Fruit fly (Drosophila melanogaster): ENCODE data around the gene Act5C.

Act5C gene

DNA sequence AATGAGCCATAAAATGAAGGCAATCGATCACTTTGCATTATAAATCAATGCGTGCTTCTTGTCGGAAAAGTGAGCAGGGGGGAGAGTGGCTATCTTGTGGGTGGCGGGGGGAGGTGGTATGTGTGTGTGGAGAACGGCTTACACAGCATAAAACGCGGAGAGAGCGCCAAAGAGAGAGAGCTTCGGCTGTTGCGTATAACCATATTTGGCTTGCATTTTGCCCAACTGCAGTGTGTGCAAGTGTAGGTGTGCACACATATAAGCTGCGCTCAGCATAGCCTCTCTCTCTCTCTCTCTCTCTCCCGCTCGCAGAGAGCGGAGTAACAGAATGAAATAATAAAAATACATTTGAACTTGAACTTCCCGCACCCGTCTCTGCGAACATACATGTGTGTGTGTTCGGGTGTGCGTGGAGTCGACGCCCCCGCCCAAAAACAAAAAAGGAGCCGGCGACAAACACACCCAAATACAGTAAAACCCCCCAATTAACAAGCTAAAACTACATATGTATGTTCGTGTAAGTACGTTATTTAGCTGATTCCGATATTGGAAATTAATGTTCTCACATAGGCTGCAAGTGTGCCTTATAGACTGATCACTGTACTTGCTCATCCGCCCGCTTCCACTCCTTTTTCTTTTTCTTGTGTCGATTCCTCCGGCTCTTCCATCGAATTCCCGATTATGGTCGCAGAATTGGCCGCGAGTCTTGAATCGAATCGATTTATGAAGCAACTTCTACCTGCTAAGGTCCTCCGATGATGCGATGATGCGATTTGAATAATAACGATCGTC, 13.7 kb upstream of the Act5C start (continued):
- peak; percentile 91 for TF ChIP-seq sens (GFP tag)
- peak; percentile 21 for TF ChIP-seq CG18599 (GFP tag; optimal IDR thresholded peaks at IDR 0.05)
- TF ChIP-seq kni (GFP tag; optimal IDR thresholded peaks at IDR 0.05) = peak; percentile 64
- TF ChIP-seq ewg (GFP tag; optimal IDR thresholded peaks at IDR 0.05) = no peak
- peak; percentile 2 for TF ChIP-seq CG15514 (GFP tag; optimal IDR thresholded peaks at IDR 0.05)
- peak; percentile 57 for TF ChIP-seq oc (tag; optimal IDR thresholded peaks at IDR 0.05)
- 0 out of 2 replicates have a peak, but pooled peaks have one; percentile 39 for TF ChIP-seq sens-2 (GFP tag; IDR thresholded peaks at IDR 0.05)
- no peak for TF ChIP-seq toy (GFP tag; IDR thresholded peaks at IDR 0.05)
- no peak for TF ChIP-seq usp (GFP tag; optimal IDR thresholded peaks at IDR 0.05)
- TF ChIP-seq CG12391 (tag; optimal IDR thresholded peaks at IDR 0.05) = peak; percentile 29
- TF ChIP-seq lab (GFP tag; optimal IDR thresholded peaks at IDR 0.05) = peak; percentile 55
- 0 out of 3 replicates have a peak, but pooled peaks have one; percentile 13 for TF ChIP-seq vnd (GFP tag; IDR thresholded peaks at IDR 0.05; ENCODE audit: partially characterized antibody)
- TF ChIP-seq HLHmδ (GFP tag; optimal IDR thresholded peaks at IDR 0.05) = peak; percentile 22
- TF ChIP-seq en (GFP tag; optimal IDR thresholded peaks at IDR 0.05) = no peak
- peak; percentile 4 for TF ChIP-seq CG12659 (GFP tag; optimal IDR thresholded peaks at IDR 0.05)
- peak; percentile 43; the same call in 1 of the 3 replicates for TF ChIP-seq dysf (GFP tag; IDR thresholded peaks at IDR 0.05)
- peak; percentile 17; the same call in 1 of the 2 replicates for TF ChIP-seq Ptx1 (GFP tag; IDR thresholded peaks at IDR 0.05)
- TF ChIP-seq CG2712 (tag; optimal IDR thresholded peaks at IDR 0.05) = peak; percentile 55
- TF ChIP-seq Mad (GFP tag; optimal IDR thresholded peaks at IDR 0.05) = no peak
- peak in 1 of 2 experiments; percentile 31 for TF ChIP-seq chif (GFP tag; optimal IDR thresholded peaks at IDR 0.05)
- no peak for TF ChIP-seq CG2116 (GFP tag; optimal IDR thresholded peaks at IDR 0.05)
- TF ChIP-seq zfh1 (GFP tag; IDR thresholded peaks at IDR 0.05) = peak; percentile 77; the same call in 2 of the 3 replicates
- TF ChIP-seq Oli (tag; optimal IDR thresholded peaks at IDR 0.05) = peak; percentile 10
- peak; percentile 85 for TF ChIP-seq Med (GFP tag)
- no peak for TF ChIP-seq CG31224 (GFP tag; IDR thresholded peaks at IDR 0.05)
- peak; percentile 0 for TF ChIP-seq CG2120 (GFP tag; optimal IDR thresholded peaks at IDR 0.05)
- peak; percentile 27; the same call in 1 of the 2 replicates for TF ChIP-seq sisA (GFP tag; IDR thresholded peaks at IDR 0.05)
- 0 out of 3 replicates have a peak, but pooled peaks have one; percentile 13 for TF ChIP-seq gce (GFP tag; IDR thresholded peaks at IDR 0.05)
- peak; percentile 52; the same call in 2 of the 3 replicates for TF ChIP-seq CG11456 (GFP tag; IDR thresholded peaks at IDR 0.05)
- peak; percentile 48 to 53 for TF ChIP-seq bsh (GFP tag; optimal IDR thresholded peaks at IDR 0.05)
- peak; percentile 14; the same call in 1 of the 2 replicates for TF ChIP-seq dati (GFP tag; IDR thresholded peaks at IDR 0.05)
- TF ChIP-seq gsb-n (tag; optimal IDR thresholded peaks at IDR 0.05) = peak; percentile 24
- TF ChIP-seq Drgx (GFP tag; IDR thresholded peaks at IDR 0.05) = peak; percentile 43; the same call in 1 of the 2 replicates
- TF ChIP-seq CG3726 (GFP tag; IDR thresholded peaks at IDR 0.05) = 0 out of 3 replicates have a peak, but pooled peaks have one; percentile 63
- TF ChIP-seq nmo (GFP tag; optimal IDR thresholded peaks at IDR 0.05) = peak; percentile 17
- no peak for TF ChIP-seq HmgD (GFP tag; optimal IDR thresholded peaks at IDR 0.05)
- TF ChIP-seq CG10321 (GFP tag; IDR thresholded peaks at IDR 0.05) = 0 out of 2 replicates have a peak, but pooled peaks have one; percentile 11
- peak; percentile 1 for TF ChIP-seq Side (GFP tag; optimal IDR thresholded peaks at IDR 0.05)
- no peak for TF ChIP-seq pum (GFP tag; optimal IDR thresholded peaks at IDR 0.05)
- TF ChIP-seq otp (GFP tag; IDR thresholded peaks at IDR 0.05) = peak; percentile 57; the same call in 2 of the 3 replicates
- TF ChIP-seq lov (optimal IDR thresholded peaks at IDR 0.05) = no peak
- TF ChIP-seq lov (GFP tag; IDR thresholded peaks at IDR 0.05) = 0 out of 3 replicates have a peak, but pooled peaks have one; percentile 48
- TF ChIP-seq CG8290 (GFP tag; optimal IDR thresholded peaks at IDR 0.05) = peak; percentile 13
- peak in 1 of 2 experiments; percentile 16 for TF ChIP-seq CG8290 (tag; optimal IDR thresholded peaks at IDR 0.05)
- peak; percentile 32 for TF ChIP-seq abd-A (tag; optimal IDR thresholded peaks at IDR 0.05)

Data from whole organism, embryonic.